Fruit fly (Drosophila melanogaster): ENCODE results near the gene CG13689.

DNA sequence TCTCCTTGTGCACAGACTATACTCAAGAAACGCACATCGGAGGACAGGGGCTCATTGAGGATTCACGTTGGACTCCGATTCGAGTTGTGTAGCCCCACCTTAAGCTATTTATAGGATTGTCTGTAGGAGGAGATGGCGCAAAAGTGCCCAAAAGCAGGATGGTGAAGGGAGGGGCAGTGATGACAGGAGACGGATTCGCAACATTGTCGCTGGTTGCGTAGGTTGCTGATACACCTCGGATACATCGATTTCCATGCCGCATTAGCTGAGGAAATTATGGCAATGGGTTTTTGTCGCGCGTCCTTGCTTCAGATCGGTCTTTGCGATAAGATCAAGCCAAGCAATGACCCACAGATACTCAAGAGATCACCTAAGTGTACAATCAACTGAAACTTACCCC is 45.0 kb downstream of the CG13689 start:
- no peak for TF ChIP-seq CG10348 (GFP tag; IDR thresholded peaks at IDR 0.05)
- TF ChIP-seq CG8301 (tag; optimal IDR thresholded peaks at IDR 0.05): no peak
- no peak for TF ChIP-seq CG13204 (GFP tag; optimal IDR thresholded peaks at IDR 0.05)
- TF ChIP-seq gl (tag; optimal IDR thresholded peaks at IDR 0.05): no peak
- no peak for TF ChIP-seq CG4496 (GFP tag; IDR thresholded peaks at IDR 0.05)
- no peak for TF ChIP-seq EcR (GFP tag; optimal IDR thresholded peaks at IDR 0.05)
- TF ChIP-seq Ets98B (GFP tag; IDR thresholded peaks at IDR 0.05): no peak
- TF ChIP-seq CG32121 (GFP tag; IDR thresholded peaks at IDR 0.05): no peak
- no peak for TF ChIP-seq CG17806 (tag; optimal IDR thresholded peaks at IDR 0.05)
- TF ChIP-seq rn (GFP tag; IDR thresholded peaks at IDR 0.05): no peak
